Worm (Caenorhabditis elegans) whole organism, young adult: ENCODE results near the gene mnp-1.

Source experiments
- B0261.1 ChIP-seq: sonication (generic microtip); optimal IDR thresholded peaks from 2 replicates; lab custom pipeline; 2016; ENCODE audit warnings: mild to moderate bottlenecking, missing genetic modification characterization, moderate library complexity, missing compliant biosample characterization
- F22D6.2 ChIP-seq: sonication (generic microtip); optimal IDR thresholded peaks from 2 replicates; lab custom pipeline; 2016; ENCODE audit warnings: mild to moderate bottlenecking, missing genetic modification characterization, missing compliant biosample characterization
- F52B5.7 ChIP-seq: sonication (generic microtip); optimal IDR thresholded peaks from 2 replicates; lab custom pipeline; 2016; ENCODE audit warnings: mild to moderate bottlenecking, missing genetic modification characterization, missing compliant biosample characterization
- F55B11.4 ChIP-seq: sonication (generic microtip); optimal IDR thresholded peaks from 2 replicates; lab custom pipeline; 2016; ENCODE audit warnings: missing compliant biosample characterization, missing genetic modification characterization, borderline replicate concordance; ENCODE audit not compliant: insufficient read depth
- K11D2.4 ChIP-seq: fragments of 200-800 bp; sonication (Bioruptor generic); IDR thresholded peaks from 2 replicates; pipeline ENCODE4 v1.3.6; 2022; ENCODE audit warnings: missing genetic modification reagents, missing genetic modification characterization, missing compliant biosample characterization
- Y79H2A.3 ChIP-seq: fragments of 200-800 bp; sonication (Bioruptor generic); conservative IDR thresholded peaks from 2 replicates; pipeline ENCODE4 v1.3.6; 2022; ENCODE audit warnings: missing genetic modification reagents, missing genetic modification characterization, missing compliant biosample characterization
- ama-1 ChIP-seq, 3 experiments: fragments of 150-350 bp in 1 of 3; sonication (generic microtip) in 2 of 3; optimal IDR thresholded peaks; 2 replicates each; lab custom pipeline; 2014 to 2018; ENCODE audit warnings: missing biosample characterization in 2 of 3, missing genetic modification characterization in 2 of 3, missing genetic modification reagents in 2 of 3
- cebp-1 ChIP-seq, 2 experiments: fragments of 200-800 bp in 1 of 2; sonication (Bioruptor generic) in 1 of 2; sonication (generic microtip) in 1 of 2; IDR thresholded peaks in 1 of 2; optimal IDR thresholded peaks in 1 of 2; 2 replicates each; pipeline versions ENCODE4 v1.3.6 to Lab custom; 2017 to 2022; ENCODE audit warnings: missing compliant biosample characterization in 2 of 2, missing genetic modification characterization in 2 of 2, mild to moderate bottlenecking in 1 of 2, missing genetic modification reagents in 1 of 2, moderate library complexity in 1 of 2
- ceh-58 ChIP-seq: fragments of 200-800 bp; sonication (Bioruptor generic); IDR thresholded peaks from 2 replicates; pipeline ENCODE4 v1.3.6; 2022; ENCODE audit warnings: missing genetic modification characterization, missing compliant biosample characterization
- dpl-1 ChIP-seq: fragments of 150-350 bp; optimal IDR thresholded peaks from 2 replicates; lab custom pipeline; 2014; ENCODE audit warnings: missing biosample characterization, missing genetic modification reagents, missing genetic modification characterization
- egl-18 ChIP-seq: fragments of 200-800 bp; sonication (Bioruptor generic); IDR thresholded peaks from 2 replicates; pipeline ENCODE4 v1.3.6; 2022; ENCODE audit warnings: missing genetic modification reagents, missing genetic modification characterization, missing compliant biosample characterization
- egl-44 ChIP-seq: fragments of 200-800 bp; sonication (Bioruptor generic); IDR thresholded peaks from 2 replicates; pipeline ENCODE4 v1.3.6; 2022; ENCODE audit warnings: missing genetic modification reagents, missing genetic modification characterization, missing compliant biosample characterization
- ets-4 ChIP-seq: fragments of 200-800 bp; sonication (Bioruptor generic); optimal IDR thresholded peaks from 2 replicates; lab custom pipeline; 2018; ENCODE audit warnings: mild to moderate bottlenecking, missing genetic modification characterization, missing compliant biosample characterization
- him-1 ChIP-seq: sonication (generic microtip); optimal IDR thresholded peaks from 2 replicates; lab custom pipeline; 2016; ENCODE audit warnings: missing genotype, missing genetic modification reagents, missing genetic modification characterization, missing compliant biosample characterization
- lag-1 ChIP-seq: fragments of 200-800 bp; sonication (Bioruptor generic); IDR thresholded peaks from 2 replicates; pipeline ENCODE4 v1.3.6; 2022; ENCODE audit warnings: missing genetic modification reagents, missing genetic modification characterization, missing compliant biosample characterization
- lir-1 ChIP-seq: fragments of 200-800 bp; sonication (Bioruptor generic); conservative IDR thresholded peaks from 2 replicates; pipeline ENCODE4 v1.3.6; 2022; ENCODE audit warnings: missing genetic modification reagents, missing genetic modification characterization, missing compliant biosample characterization
- madf-3 ChIP-seq: fragments of 200-800 bp; sonication (Bioruptor generic); IDR thresholded peaks from 2 replicates; pipeline ENCODE4 v1.3.6; 2022; ENCODE audit warnings: missing genetic modification reagents, missing genetic modification characterization, missing compliant biosample characterization
- madf-6 ChIP-seq: fragments of 200-800 bp; sonication (Bioruptor generic); IDR thresholded peaks from 2 replicates; pipeline ENCODE4 v1.3.6; 2022; ENCODE audit warnings: missing genetic modification reagents, missing genetic modification characterization, missing compliant biosample characterization
- mcd-1 ChIP-seq: fragments of 200-800 bp; sonication (Bioruptor generic); IDR thresholded peaks from 2 replicates; pipeline ENCODE4 v1.3.6; 2022; ENCODE audit warnings: missing genetic modification reagents, missing genetic modification characterization, missing compliant biosample characterization
- nfya-1 ChIP-seq: sonication (generic microtip); optimal IDR thresholded peaks from 2 replicates; lab custom pipeline; 2017; ENCODE audit warnings: antibody characterized with exemption, missing compliant biosample characterization, missing genetic modification characterization, borderline replicate concordance; ENCODE audit not compliant: insufficient read depth
- nfyb-1 ChIP-seq: fragments of 200-800 bp; sonication (Bioruptor generic); IDR thresholded peaks from 2 replicates; pipeline ENCODE4 v1.3.6; 2022; ENCODE audit warnings: missing genetic modification reagents, missing genetic modification characterization, missing compliant biosample characterization
- nhr-27 ChIP-seq: fragments of 200-800 bp; sonication (Bioruptor generic); optimal IDR thresholded peaks from 2 replicates; lab custom pipeline; 2018; ENCODE audit warnings: mild to moderate bottlenecking, missing genetic modification characterization, moderate library complexity, missing compliant biosample characterization
- pbrm-1 ChIP-seq: fragments of 200-800 bp; sonication (Bioruptor generic); IDR thresholded peaks from 2 replicates; pipeline ENCODE4 v1.3.6; 2022; ENCODE audit warnings: missing genetic modification reagents, missing genetic modification characterization, missing compliant biosample characterization
- snpc-1.3 ChIP-seq: sonication (generic microtip); optimal IDR thresholded peaks from 2 replicates; lab custom pipeline; 2017; ENCODE audit warnings: missing genetic modification characterization, mild to moderate bottlenecking, missing compliant biosample characterization, antibody characterized with exemption, moderate library complexity, missing genotype, missing genetic modification reagents; ENCODE audit not compliant: insufficient read depth
- unc-130 ChIP-seq: sonication (generic microtip); optimal IDR thresholded peaks from 2 replicates; lab custom pipeline; 2016; ENCODE audit warnings: missing genetic modification reagents, missing genetic modification characterization, missing compliant biosample characterization
- unc-62 ChIP-seq: fragments of 150-350 bp; optimal IDR thresholded peaks from 2 replicates; lab custom pipeline; 2014; ENCODE audit warnings: missing biosample characterization, missing genetic modification reagents, missing genetic modification characterization
- xnd-1 ChIP-seq: sonication (generic microtip); optimal IDR thresholded peaks from 2 replicates; lab custom pipeline; 2016; ENCODE audit warnings: missing genotype, missing genetic modification reagents, missing genetic modification characterization, missing compliant biosample characterization
- zfh-2 ChIP-seq: fragments of 200-800 bp; sonication (Bioruptor generic); conservative IDR thresholded peaks from 2 replicates; pipeline ENCODE4 v1.3.6; 2022; ENCODE audit warnings: missing genetic modification reagents, missing genetic modification characterization, missing compliant biosample characterization
- zim-3 ChIP-seq: sonication (generic microtip); optimal IDR thresholded peaks from 2 replicates; lab custom pipeline; 2017; ENCODE audit warnings: mild to moderate bottlenecking, missing genetic modification characterization, moderate library complexity, missing compliant biosample characterization
- ztf-18 ChIP-seq: sonication (generic microtip); optimal IDR thresholded peaks from 2 replicates; lab custom pipeline; 2016; ENCODE audit warnings: missing genotype, mild to moderate bottlenecking, missing genetic modification characterization, missing compliant biosample characterization
- ztf-28 ChIP-seq: fragments of 200-800 bp; sonication (Bioruptor generic); IDR thresholded peaks from 2 replicates; pipeline ENCODE4 v1.3.6; 2022; ENCODE audit warnings: missing genetic modification reagents, missing genetic modification characterization, missing compliant biosample characterization

Gene mnp-1

ce11 chrIII:4384487-4384886 is 28.1 kb downstream of the mnp-1 start, which contains the start of gene pals-28:
Gene pals-28 (plus strand): TSS chrIII:4384787.
- TF ChIP-seq lir-1 (GFP tag; lab: Robert Waterston, UW) (no peak), dpl-1 (GFP tag; lab: Kevin White, UChicago) (no peak), cebp-1 (GFP tag; IDR thresholded peaks at IDR 0.05; lab: Robert Waterston, UW) (no peak), cebp-1 (tag; optimal IDR thresholded peaks at IDR 0.05; lab: Kevin White, UChicago) (no peak), ets-4 (no peak), snpc-1.3 (no peak), Y79H2A.3 (GFP tag; lab: Robert Waterston, UW) (no peak), unc-62 (GFP tag; lab: Kevin White, UChicago) (no peak), nfyb-1 (GFP tag; lab: Robert Waterston, UW) (no peak), mcd-1 (GFP tag; lab: Robert Waterston, UW) (no peak), xnd-1 (tag; lab: Kevin White, UChicago) (no peak), ztf-18 (tag; lab: Kevin White, UChicago) (no peak), F55B11.4 (tag; lab: Kevin White, UChicago) (no peak), K11D2.4 (GFP tag; lab: Robert Waterston, UW) (no peak), madf-6 (GFP tag; lab: Robert Waterston, UW) (no peak), egl-18 (GFP tag; lab: Robert Waterston, UW) (no peak)

- TF ChIP-seq F22D6.2 (tag; lab: Kevin White, UChicago), result no peak
- TF ChIP-seq egl-18 (GFP tag; lab: Robert Waterston, UW), result no peak
- TF ChIP-seq mcd-1 (GFP tag; lab: Robert Waterston, UW), result no peak
Measured at ce11 chrIII:4390421-4390820, 34.0 kb downstream of the mnp-1 start.

ce11 chrIII:4391319-4391718 is 34.9 kb downstream of the mnp-1 start:
- TF ChIP-seq F52B5.7 (tag; lab: Kevin White, UChicago) (no peak), xnd-1 (tag; lab: Kevin White, UChicago) (no peak), egl-18 (GFP tag; lab: Robert Waterston, UW) (no peak), dpl-1 (GFP tag; lab: Kevin White, UChicago) (no peak), ztf-18 (tag; lab: Kevin White, UChicago) (no peak), zim-3 (no peak), mcd-1 (GFP tag; lab: Robert Waterston, UW) (no peak)

- TF ChIP-seq nfya-1 (tag; lab: Kevin White, UChicago) (no peak), ets-4 (no peak), zfh-2 (GFP tag; lab: Robert Waterston, UW) (no peak), ama-1 (optimal IDR thresholded peaks at IDR 0.05; lab: Kevin White, UChicago) (no peak), ama-1 (GFP tag; optimal IDR thresholded peaks at IDR 0.05; lab: Kevin White, UChicago) (no peak), cebp-1 (GFP tag; IDR thresholded peaks at IDR 0.05; lab: Robert Waterston, UW) (no peak), cebp-1 (tag; optimal IDR thresholded peaks at IDR 0.05; lab: Kevin White, UChicago) (no peak), pbrm-1 (GFP tag; lab: Robert Waterston, UW) (no peak), nhr-27 (tag; lab: Kevin White, UChicago) (no peak), F52B5.7 (tag; lab: Kevin White, UChicago) (no peak)
Measured at ce11 chrIII:4391938-4392337, 35.5 kb downstream of the mnp-1 start.

ce11 chrIII:4394496-4394895 is 38.1 kb downstream of the mnp-1 start, which contains the start of gene R07E5.4:
Gene R07E5.4 (plus strand): TSS chrIII:4394796.
- TF ChIP-seq madf-3 (GFP tag; lab: Robert Waterston, UW) (no peak), xnd-1 (tag; lab: Kevin White, UChicago) (no peak), ceh-58 (GFP tag; lab: Robert Waterston, UW) (no peak), egl-18 (GFP tag; lab: Robert Waterston, UW) (no peak), K11D2.4 (GFP tag; lab: Robert Waterston, UW) (no peak), B0261.1 (tag; lab: Kevin White, UChicago) (no peak), egl-44 (no peak), unc-130 (GFP tag; lab: Kevin White, UChicago) (no peak), ztf-28 (GFP tag; lab: Robert Waterston, UW) (no peak), lag-1 (no peak), him-1 (tag; lab: Kevin White, UChicago) (no peak)
